Fruit fly (Drosophila melanogaster): Measurements from ENCODE around the gene beta4GalT7.

DNA sequence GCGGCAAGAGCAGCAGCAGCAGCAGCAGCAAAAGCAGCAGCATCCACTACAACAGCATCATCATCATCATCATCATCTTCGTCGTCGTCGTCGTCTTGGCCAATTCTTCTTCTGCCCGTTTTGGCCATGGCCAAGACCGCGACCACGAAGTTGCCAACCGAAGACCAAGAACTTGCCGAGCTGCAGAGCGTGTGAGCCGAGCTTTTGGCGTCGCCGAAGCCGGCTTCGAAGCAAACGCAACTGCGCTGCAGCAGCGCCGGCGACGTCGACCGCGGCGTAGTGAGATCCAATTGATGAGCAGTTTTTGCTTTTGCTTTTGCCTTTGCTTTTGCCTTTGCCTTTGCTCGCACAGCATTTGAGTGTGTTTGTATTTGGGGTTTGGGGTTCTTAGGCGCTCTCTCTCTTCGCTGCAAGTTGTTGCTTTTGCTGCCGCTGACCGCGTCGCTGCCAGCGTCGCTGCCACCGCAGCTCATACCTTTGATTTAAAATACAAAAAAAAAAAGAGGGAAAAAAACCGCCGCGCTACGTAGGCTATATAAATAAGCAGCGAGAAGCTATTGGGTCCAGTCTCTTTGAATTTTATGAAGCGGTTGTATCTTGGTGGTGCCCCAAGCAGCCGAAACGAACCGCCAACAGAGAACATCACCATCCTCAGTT is 37.9 kb upstream of the beta4GalT7 start:
- TF ChIP-seq usp (GFP tag; optimal IDR thresholded peaks at IDR 0.05) (no peak), Myc (optimal IDR thresholded peaks at IDR 0.05) (no peak), pan (optimal IDR thresholded peaks at IDR 0.05) (no peak), OdsH (GFP tag; optimal IDR thresholded peaks at IDR 0.05) (no peak), dsf (GFP tag; optimal IDR thresholded peaks at IDR 0.05; ENCODE audit: borderline replicate concordance) (no peak), Mio (GFP tag; optimal IDR thresholded peaks at IDR 0.05) (no peak)
